Worm (Caenorhabditis elegans): ENCODE measurements around the gene Y41E3.7.
"Not testable (repeated sequence)": the region's sequence is repeated elsewhere in the genome, so short reads cannot be mapped to it uniquely, and the experiment has no call there.

Gene Y41E3.7

DNA sequence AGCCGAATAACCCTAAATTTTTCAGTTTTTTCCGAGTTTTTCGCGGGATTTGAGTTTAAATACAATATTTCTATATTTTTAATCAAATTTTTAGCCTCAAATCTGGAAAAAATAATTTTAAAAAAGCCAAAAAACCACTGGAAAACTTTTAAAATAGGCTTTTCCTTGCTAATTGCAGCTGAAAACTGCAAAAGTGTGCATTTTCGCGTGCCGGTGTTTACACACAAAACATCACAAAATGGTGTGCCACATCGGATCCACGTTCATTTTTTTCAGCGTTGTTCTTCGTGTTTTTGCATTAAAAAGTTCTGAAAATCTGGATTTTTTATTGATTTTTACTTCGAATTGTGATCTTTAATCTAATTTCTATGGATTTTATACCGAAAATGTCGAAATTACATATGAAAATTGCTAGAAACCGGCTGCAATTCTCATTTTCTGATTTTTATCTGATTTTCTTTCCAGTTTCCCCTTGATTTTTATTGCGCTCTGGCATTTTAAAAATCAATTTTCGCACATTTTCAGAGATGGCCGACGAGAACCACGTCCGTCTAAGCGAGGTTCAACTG, at the start of gene Y41E3.7:
Gene Y41E3.7, plus strand, starts transcription at position 519 of the 569 bp plus-strand sequence.
- no peak for TF ChIP-seq unc-62 (GFP tag; optimal IDR thresholded peaks at IDR 0.05)

ce11 chrIV:14978204-14978603, 35.6 kb upstream of the Y41E3.7 start:
- no peak for TF ChIP-seq unc-62 (GFP tag; optimal IDR thresholded peaks at IDR 0.05)

- no peak for TF ChIP-seq unc-62 (GFP tag; optimal IDR thresholded peaks at IDR 0.05)
Observed at ce11 chrIV:14981311-14981710, 32.5 kb upstream of the Y41E3.7 start, which contains the start of gene atln-2. Gene atln-2 (plus strand): TSS chrIV:14981611.

ce11 chrIV:14985019-14985418, 28.8 kb upstream of the Y41E3.7 start:
- TF ChIP-seq unc-62 (GFP tag; optimal IDR thresholded peaks at IDR 0.05) = no peak

- no peak for TF ChIP-seq unc-62 (GFP tag; optimal IDR thresholded peaks at IDR 0.05)
Observed at ce11 chrIV:14985859-14986258, 28.0 kb upstream of the Y41E3.7 start.

DNA sequence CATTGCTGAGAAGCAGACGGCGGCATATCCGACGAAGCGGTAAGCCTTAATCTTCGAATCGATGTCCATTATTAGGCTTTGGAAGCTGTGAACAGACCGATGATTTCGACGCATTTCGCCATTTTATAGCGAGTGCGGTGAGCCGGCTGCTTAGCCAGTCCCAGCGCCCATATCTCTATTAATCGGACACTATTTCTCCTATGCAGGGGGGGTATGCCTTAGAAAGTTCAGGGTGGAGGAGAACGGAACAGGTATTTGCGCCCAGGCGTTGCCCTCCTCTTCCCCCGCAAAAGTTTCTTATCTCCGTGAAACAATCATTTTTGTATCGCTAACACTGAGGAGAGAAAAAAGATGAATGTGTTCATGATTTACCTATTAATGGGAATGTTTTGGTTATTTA, 27.2 kb upstream of the Y41E3.7 start, which contains the start of gene dpy-4:
Gene dpy-4, minus strand, starts transcription at position 101 of the 400 bp plus-strand sequence.
- no peak for TF ChIP-seq unc-62 (GFP tag; optimal IDR thresholded peaks at IDR 0.05)

DNA sequence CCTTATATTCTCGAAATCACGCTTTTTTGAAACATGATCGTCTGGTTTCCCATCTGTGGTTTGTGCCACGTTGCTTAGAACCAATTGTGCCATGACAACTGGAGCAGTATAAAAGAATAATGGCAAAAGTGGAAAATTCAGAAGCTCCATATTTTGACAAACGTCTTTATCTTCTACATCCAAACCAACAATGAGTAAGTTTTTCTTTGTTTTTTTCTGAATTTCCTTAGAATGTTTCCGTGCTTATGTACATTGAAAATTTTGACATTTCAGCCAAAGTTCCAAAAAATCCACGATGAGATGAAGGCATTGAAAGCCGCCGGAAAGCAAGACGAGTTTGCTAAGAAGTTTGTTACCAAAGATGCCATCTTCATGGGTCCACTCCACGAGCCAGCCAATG, 7.3 kb upstream of the Y41E3.7 start, which contains the start of gene Y41E3.6:
Gene Y41E3.6, plus strand, starts transcription at position 301 of the 400 bp plus-strand sequence.
- not testable (repeated sequence) for TF ChIP-seq unc-62 (GFP tag; optimal IDR thresholded peaks at IDR 0.05)

DNA sequence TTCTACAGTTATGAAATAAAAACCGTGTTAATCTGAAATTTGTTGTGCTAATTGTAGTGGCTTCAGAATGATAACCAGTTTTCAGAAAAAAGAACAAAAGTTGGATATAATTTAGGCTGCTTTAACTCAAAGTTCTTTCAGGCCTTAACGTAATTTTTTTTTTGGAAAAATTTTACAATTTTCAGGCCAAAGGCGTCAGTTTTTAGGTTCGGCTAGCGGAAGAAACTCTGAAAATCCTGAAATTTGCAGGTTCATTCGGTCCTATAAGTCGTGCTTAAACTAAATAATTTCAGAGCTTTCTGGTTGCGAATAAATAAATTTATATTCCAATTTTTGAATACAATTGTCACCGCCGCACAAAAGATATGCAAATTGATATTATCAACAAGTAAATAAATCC, 5.6 kb upstream of the Y41E3.7 start:
- no peak for TF ChIP-seq unc-62 (GFP tag; optimal IDR thresholded peaks at IDR 0.05)

DNA sequence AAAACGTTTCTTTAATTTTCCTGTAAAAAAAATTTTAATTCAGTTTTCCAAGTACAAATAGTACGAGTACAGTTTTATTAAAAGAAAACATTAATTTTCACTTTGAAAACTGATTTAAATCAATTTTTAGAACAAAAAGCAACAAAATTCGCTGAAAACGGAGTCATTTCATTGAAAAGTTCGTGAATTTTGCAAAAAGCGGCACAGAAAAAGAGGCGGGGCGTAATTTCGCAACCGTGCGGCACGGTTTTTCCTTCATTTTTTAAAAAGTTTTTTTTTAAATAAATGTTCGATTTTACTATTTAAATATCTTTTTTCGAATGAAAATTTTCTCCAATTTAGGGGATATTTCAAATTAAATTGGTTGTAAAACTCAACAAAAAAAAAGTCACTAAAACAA, 2.7 kb upstream of the Y41E3.7 start:
- no peak for TF ChIP-seq unc-62 (GFP tag; optimal IDR thresholded peaks at IDR 0.05)

DNA sequence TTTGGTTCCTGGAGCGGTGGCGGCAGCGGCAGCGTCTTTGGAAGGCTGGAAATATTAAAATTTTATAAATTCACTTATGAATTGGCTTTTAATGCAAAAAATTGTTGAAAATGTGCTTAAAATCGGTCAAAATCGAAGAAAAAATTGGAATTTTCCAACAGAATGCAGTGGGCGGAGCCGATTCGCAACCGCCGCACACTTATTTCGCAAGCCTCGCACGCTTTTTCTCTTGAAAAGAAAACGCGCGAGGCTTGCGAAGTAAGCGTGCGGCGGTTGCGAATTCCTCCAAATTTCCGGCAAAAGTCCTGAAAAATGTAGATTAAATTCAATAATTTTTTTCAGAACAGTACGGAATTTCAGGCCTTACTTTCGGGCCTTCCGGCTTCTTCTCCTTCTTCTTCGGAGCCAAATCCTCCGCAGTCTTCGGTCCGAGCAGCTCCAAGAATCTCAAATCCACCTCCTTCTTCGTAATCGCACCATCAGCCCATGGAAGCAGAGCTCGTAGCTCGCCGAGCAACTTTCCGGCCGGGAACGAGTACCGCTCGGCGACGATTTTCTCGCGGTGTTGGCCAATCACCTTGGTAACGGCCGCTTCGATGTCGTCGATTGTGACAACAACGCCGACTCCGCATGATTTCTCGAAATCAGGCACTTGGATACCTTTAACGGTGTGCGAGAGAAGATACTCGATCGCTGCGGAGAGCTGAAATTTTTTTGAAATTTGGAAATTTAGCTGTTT, 1.5 kb upstream of the Y41E3.7 start:
- TF ChIP-seq unc-62 (GFP tag; optimal IDR thresholded peaks at IDR 0.05) = no peak

- TF ChIP-seq unc-62 (GFP tag; optimal IDR thresholded peaks at IDR 0.05) = no peak
Observed at ce11 chrIV:15013083-15013482, 752 bp upstream of the Y41E3.7 start, which contains the start of gene qars-1. Gene qars-1 (minus strand): TSS chrIV:15013183.

DNA sequence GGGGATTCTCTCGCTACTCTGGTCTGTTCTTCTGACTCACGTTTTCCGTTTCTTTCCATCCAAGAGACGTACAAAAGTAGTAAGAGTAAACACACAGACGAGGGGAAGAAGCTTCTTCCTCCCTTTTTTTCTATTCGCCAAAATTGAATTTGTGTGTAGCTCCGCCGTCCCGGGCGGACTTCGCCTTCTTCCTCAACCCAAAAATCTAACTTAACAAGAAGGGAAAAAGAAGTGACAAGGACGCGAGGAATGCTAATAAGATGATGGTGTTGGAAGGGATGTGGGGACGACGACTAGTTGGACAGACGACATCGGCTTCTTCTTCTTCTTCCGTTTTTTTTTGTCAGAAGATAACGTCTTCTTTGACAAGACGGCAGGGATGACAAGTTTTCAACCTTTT, 3.1 kb downstream of the Y41E3.7 start:
- TF ChIP-seq unc-62 (GFP tag; optimal IDR thresholded peaks at IDR 0.05) = no peak

DNA sequence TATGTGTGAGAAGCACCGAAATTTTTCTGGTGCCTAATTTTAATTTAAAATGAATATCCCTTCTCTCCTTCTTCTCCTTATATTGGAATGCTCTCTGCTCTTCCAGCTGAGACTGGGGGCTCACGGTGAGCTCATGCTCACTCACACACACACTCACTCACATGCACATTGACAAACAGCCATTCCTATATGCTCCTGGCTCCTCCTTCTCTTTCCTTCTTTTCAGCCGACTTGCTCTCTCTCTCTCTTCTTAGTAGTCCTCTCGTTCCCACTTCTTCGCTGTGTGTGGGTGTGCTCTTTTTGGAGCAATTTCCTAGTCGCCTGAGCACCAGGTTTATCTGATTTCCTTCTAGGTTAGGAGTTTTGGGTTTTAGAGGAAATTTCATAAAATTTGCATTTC, 7.1 kb downstream of the Y41E3.7 start:
- no peak for TF ChIP-seq unc-62 (GFP tag; optimal IDR thresholded peaks at IDR 0.05)

DNA sequence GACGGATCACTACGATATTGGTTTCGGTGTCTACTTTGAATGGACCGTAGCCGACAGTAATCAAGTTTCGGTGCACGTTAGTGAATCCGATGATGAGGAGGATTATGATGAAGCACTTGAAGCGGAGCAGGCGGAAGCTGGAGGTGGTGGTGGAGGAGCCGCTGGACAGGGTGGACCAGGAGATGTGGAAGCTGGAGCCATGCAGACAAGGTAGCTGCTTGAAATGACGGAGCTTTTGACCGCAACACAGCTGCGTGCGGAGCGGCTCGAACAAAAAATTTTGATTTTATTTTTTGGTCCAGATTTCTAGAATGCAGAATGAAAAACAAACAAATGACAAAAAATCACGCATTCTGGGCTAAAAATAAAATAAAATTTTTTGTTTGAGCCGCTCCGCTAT, 10.6 kb downstream of the Y41E3.7 start:
- no peak for TF ChIP-seq unc-62 (GFP tag; optimal IDR thresholded peaks at IDR 0.05)

- TF ChIP-seq unc-62 (GFP tag; optimal IDR thresholded peaks at IDR 0.05) = no peak
Observed at ce11 chrIV:15025384-15025783, 11.5 kb downstream of the Y41E3.7 start, which contains the start of gene fcd-2. Gene fcd-2 (plus strand): TSS chrIV:15025710.

ce11 chrIV:15027334-15027733, 13.5 kb downstream of the Y41E3.7 start:
- no peak for TF ChIP-seq unc-62 (GFP tag; optimal IDR thresholded peaks at IDR 0.05)

ce11 chrIV:15027884-15028283, 14.0 kb downstream of the Y41E3.7 start:
- no peak for TF ChIP-seq unc-62 (GFP tag; optimal IDR thresholded peaks at IDR 0.05)

Data from whole organism, dauer.